Worm (Caenorhabditis elegans): ENCODE results near the gene otub-4.

ce11 chrIV:3349977-3350580 lies 27.9 kb downstream of the otub-4 start, which contains the start of gene elks-1:
- TF ChIP-seq ceh-24 (tag; optimal IDR thresholded peaks at IDR 0.05), result no peak
- no peak for TF ChIP-seq unc-3 (GFP tag; conservative IDR thresholded peaks at IDR 0.05)
- TF ChIP-seq unc-3 (tag; optimal IDR thresholded peaks at IDR 0.05), result no peak
